Worm (Caenorhabditis elegans): Measurements from ENCODE around the gene R07B1.7.

R07B1.7 gene

DNA sequence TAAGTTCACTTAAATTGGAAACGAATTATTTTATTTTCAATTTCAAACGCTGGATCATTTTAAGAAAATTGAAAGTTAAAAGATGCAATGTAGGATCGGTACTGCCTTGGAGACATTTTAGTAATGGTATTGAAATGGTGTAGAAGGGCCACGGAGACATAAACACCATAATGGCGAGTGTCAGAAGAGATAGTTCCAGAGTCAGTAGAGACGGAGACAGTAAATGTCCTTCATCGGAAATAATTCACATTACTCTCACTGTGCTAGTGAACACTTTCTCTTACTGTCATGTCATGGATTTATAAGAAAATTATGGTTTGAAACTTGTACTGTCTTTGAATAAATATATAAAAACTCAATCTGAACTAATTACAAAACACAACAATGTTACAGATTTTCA lies 24.1 kb downstream of the R07B1.7 start:
- peak; percentile 4 for TF ChIP-seq nhr-25 (tag; optimal IDR thresholded peaks at IDR 0.05)
- no peak for TF ChIP-seq nhr-23 (tag; optimal IDR thresholded peaks at IDR 0.05)
- no peak for TF ChIP-seq ceh-82 (tag; optimal IDR thresholded peaks at IDR 0.05)
- TF ChIP-seq ztf-11 (tag; optimal IDR thresholded peaks at IDR 0.05), result no peak

DNA sequence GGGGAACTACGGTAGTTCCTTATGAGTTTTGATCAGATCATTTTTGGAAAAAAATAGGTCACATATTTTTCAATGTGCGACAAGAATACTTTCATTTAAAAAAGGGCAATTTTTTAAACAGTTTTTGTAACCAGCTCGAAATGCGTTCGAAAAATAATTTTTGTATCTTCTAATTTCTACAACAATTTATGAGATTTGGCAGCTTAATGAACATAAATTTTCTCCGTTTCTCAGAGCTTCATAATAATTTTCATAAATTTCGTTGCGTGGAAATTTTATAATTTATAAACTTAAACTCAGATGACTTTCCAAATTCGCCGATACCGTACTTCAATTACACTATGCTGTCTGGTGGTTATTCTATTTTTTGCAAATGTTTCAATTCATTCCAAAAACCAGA lies 25.9 kb downstream of the R07B1.7 start, which contains the start of gene F21G4.3:
Gene F21G4.3 (plus strand): TSS at position 301 of the 400 bp plus-strand sequence.
- TF ChIP-seq ceh-82 (tag; optimal IDR thresholded peaks at IDR 0.05) (no peak), ceh-16 (tag; optimal IDR thresholded peaks at IDR 0.05) (no peak), aly-2 (tag; optimal IDR thresholded peaks at IDR 0.05) (no peak), egl-27 (tag; optimal IDR thresholded peaks at IDR 0.05) (no peak), unc-39 (tag; optimal IDR thresholded peaks at IDR 0.05) (no peak), nhr-43 (tag; optimal IDR thresholded peaks at IDR 0.05; ENCODE audit: poor library complexity, severe bottlenecking) (no peak), nhr-11 (tag; optimal IDR thresholded peaks at IDR 0.05) (no peak), snpc-4 (tag; optimal IDR thresholded peaks at IDR 0.05) (no peak), nfya-1 (tag; optimal IDR thresholded peaks at IDR 0.05; ENCODE audit: insufficient read depth) (no peak), nhr-67 (tag; optimal IDR thresholded peaks at IDR 0.05) (no peak), nhr-25 (tag; optimal IDR thresholded peaks at IDR 0.05) (no peak), lsy-12 (tag; optimal IDR thresholded peaks at IDR 0.05) (no peak), nhr-28 (tag; optimal IDR thresholded peaks at IDR 0.05) (no peak), jun-1 (tag; optimal IDR thresholded peaks at IDR 0.05) (no peak), nhr-23 (tag; optimal IDR thresholded peaks at IDR 0.05) (no peak), R02D3.7 (tag; optimal IDR thresholded peaks at IDR 0.05) (no peak), mdl-1 (tag; optimal IDR thresholded peaks at IDR 0.05) (no peak), elt-3 (tag; optimal IDR thresholded peaks at IDR 0.05) (no peak)

ce11 chrX:9899426-9900131 lies 30.7 kb downstream of the R07B1.7 start, which contains the start of gene phf-34:
phf-34 (minus strand) TSS chrX:9899476.
- TF ChIP-seq lsy-12 (tag; optimal IDR thresholded peaks at IDR 0.05), result no peak
- TF ChIP-seq pqm-1 (tag; optimal IDR thresholded peaks at IDR 0.05), result no peak
- no peak for TF ChIP-seq skn-1 (tag; optimal IDR thresholded peaks at IDR 0.05)
- TF ChIP-seq ceh-28 (tag; optimal IDR thresholded peaks at IDR 0.05), result no peak
- TF ChIP-seq egl-5 (tag; optimal IDR thresholded peaks at IDR 0.05), result peak; percentile 13
- TF ChIP-seq fkh-2 (tag; optimal IDR thresholded peaks at IDR 0.05), result no peak
- no peak for TF ChIP-seq eor-1 (tag; optimal IDR thresholded peaks at IDR 0.05)
- TF ChIP-seq nhr-11 (tag; optimal IDR thresholded peaks at IDR 0.05), result no peak
- TF ChIP-seq nhr-43 (tag; optimal IDR thresholded peaks at IDR 0.05; ENCODE audit: poor library complexity, severe bottlenecking), result peak; percentile 31
- TF ChIP-seq fos-1 (tag; optimal IDR thresholded peaks at IDR 0.05), result no peak
- no peak for TF ChIP-seq nhr-12 (tag; optimal IDR thresholded peaks at IDR 0.05)
- TF ChIP-seq nhr-28 (tag; optimal IDR thresholded peaks at IDR 0.05), result no peak
- TF ChIP-seq elt-2 (tag; optimal IDR thresholded peaks at IDR 0.05), result no peak
- peak; percentile 76 for TF ChIP-seq nfya-1 (tag; optimal IDR thresholded peaks at IDR 0.05; ENCODE audit: insufficient read depth)
- TF ChIP-seq ztf-4 (tag; optimal IDR thresholded peaks at IDR 0.05), result no peak
- no peak for TF ChIP-seq nhr-77 (tag; optimal IDR thresholded peaks at IDR 0.05)
- TF ChIP-seq pha-4 (tag; optimal IDR thresholded peaks at IDR 0.05), result peak; percentile 34
- TF ChIP-seq fkh-10 (GFP tag; optimal IDR thresholded peaks at IDR 0.05), result peak; percentile 10
- TF ChIP-seq unc-62 (GFP tag; optimal IDR thresholded peaks at IDR 0.05), result no peak
- no peak for TF ChIP-seq tbx-2 (tag; optimal IDR thresholded peaks at IDR 0.05)
- peak; percentile 88 for TF ChIP-seq hmg-11 (tag; optimal IDR thresholded peaks at IDR 0.05)
- TF ChIP-seq R02D3.7 (tag; optimal IDR thresholded peaks at IDR 0.05), result no peak
- no peak for TF ChIP-seq unc-39 (tag; optimal IDR thresholded peaks at IDR 0.05)
- no peak for TF ChIP-seq elt-3 (tag; optimal IDR thresholded peaks at IDR 0.05)
- no peak for TF ChIP-seq mml-1 (tag; optimal IDR thresholded peaks at IDR 0.05)
- TF ChIP-seq nhr-237 (tag; optimal IDR thresholded peaks at IDR 0.05), result no peak
- no peak for TF ChIP-seq egl-27 (tag; optimal IDR thresholded peaks at IDR 0.05)
- TF ChIP-seq lin-15B (tag; optimal IDR thresholded peaks at IDR 0.05), result peak; percentile 28
- TF ChIP-seq nhr-23 (tag; optimal IDR thresholded peaks at IDR 0.05), result peak; percentile 65
- peak; percentile 21 for TF ChIP-seq lin-39 (tag; optimal IDR thresholded peaks at IDR 0.05)
- no peak for TF ChIP-seq nhr-76 (tag; optimal IDR thresholded peaks at IDR 0.05)
- TF ChIP-seq aly-2 (tag; optimal IDR thresholded peaks at IDR 0.05), result no peak
- TF ChIP-seq ceh-82 (tag; optimal IDR thresholded peaks at IDR 0.05), result no peak
- TF ChIP-seq sea-2 (GFP tag; optimal IDR thresholded peaks at IDR 0.05), result no peak
- TF ChIP-seq ceh-16 (tag; optimal IDR thresholded peaks at IDR 0.05), result no peak
- TF ChIP-seq mdl-1 (tag; optimal IDR thresholded peaks at IDR 0.05), result no peak
- peak; percentile 61 for TF ChIP-seq nhr-25 (tag; optimal IDR thresholded peaks at IDR 0.05)
- TF ChIP-seq snpc-4 (tag; optimal IDR thresholded peaks at IDR 0.05), result peak; percentile 34
- no peak for TF ChIP-seq jun-1 (tag; optimal IDR thresholded peaks at IDR 0.05)
- no peak for TF ChIP-seq nhr-67 (tag; optimal IDR thresholded peaks at IDR 0.05)
- no peak for TF ChIP-seq zag-1 (tag; optimal IDR thresholded peaks at IDR 0.05)
- TF ChIP-seq ama-1 (optimal IDR thresholded peaks at IDR 0.05), result no peak
- TF ChIP-seq elt-1 (tag; optimal IDR thresholded peaks at IDR 0.05), result no peak
- no peak for TF ChIP-seq ceh-9 (tag; optimal IDR thresholded peaks at IDR 0.05)
- no peak for TF ChIP-seq daf-12 (tag; optimal IDR thresholded peaks at IDR 0.05)
